Worm (Caenorhabditis elegans) whole organism, late embryonic: ENCODE results near the gene F58F6.6.
"Not testable (repeated sequence)": the region's sequence is repeated elsewhere in the genome, so short reads cannot be mapped to it uniquely, and the experiment has no call there.

ENCODE experiments used
- C08G9.2 ChIP-seq: sonication (generic microtip); optimal IDR thresholded peaks from 2 replicates; lab custom pipeline; 2016; ENCODE audit warnings: mild to moderate bottlenecking, missing genetic modification characterization, moderate library complexity, missing compliant biosample characterization
- C38D4.7 ChIP-seq: fragments of 200-800 bp; sonication (Bioruptor generic); optimal IDR thresholded peaks from 2 replicates; lab custom pipeline; 2018; ENCODE audit warnings: mild to moderate bottlenecking, missing genetic modification characterization, moderate library complexity, missing compliant biosample characterization
- T23F11.4 ChIP-seq: fragments of 200-800 bp; sonication (Bioruptor generic); optimal IDR thresholded peaks from 2 replicates; lab custom pipeline; 2018; ENCODE audit warnings: mild to moderate bottlenecking, missing genetic modification characterization, missing compliant biosample characterization
- ahr-1 ChIP-seq: sonication (generic microtip); optimal IDR thresholded peaks from 2 replicates; lab custom pipeline; 2016; ENCODE audit warnings: missing genetic modification characterization, missing compliant biosample characterization
- ceh-14 ChIP-seq: sonication (generic microtip); optimal IDR thresholded peaks from 2 replicates; lab custom pipeline; 2016; ENCODE audit warnings: missing genotype, missing genetic modification characterization, missing compliant biosample characterization
- ceh-18 ChIP-seq: sonication (generic microtip); optimal IDR thresholded peaks from 2 replicates; lab custom pipeline; 2016; ENCODE audit warnings: missing genetic modification characterization, missing compliant biosample characterization
- ceh-24 ChIP-seq: sonication (generic microtip); optimal IDR thresholded peaks from 2 replicates; lab custom pipeline; 2016; ENCODE audit warnings: mild to moderate bottlenecking, missing genetic modification characterization, missing compliant biosample characterization
- ceh-34 ChIP-seq: sonication (generic microtip); optimal IDR thresholded peaks from 2 replicates; lab custom pipeline; 2016; ENCODE audit warnings: mild to moderate bottlenecking, missing genetic modification characterization, missing compliant biosample characterization
- ceh-45 ChIP-seq: fragments of 200-800 bp; sonication (Bioruptor generic); IDR thresholded peaks from 2 replicates; pipeline ENCODE4 v1.3.6; 2022; ENCODE audit warnings: missing genetic modification reagents, missing genetic modification characterization, missing compliant biosample characterization
- ceh-6 ChIP-seq: fragments of 200-800 bp; sonication (Bioruptor generic); optimal IDR thresholded peaks from 2 replicates; lab custom pipeline; 2018; ENCODE audit warnings: mild to moderate bottlenecking, missing genetic modification characterization, missing compliant biosample characterization
- che-1 ChIP-seq: sonication (generic microtip); optimal IDR thresholded peaks from 2 replicates; lab custom pipeline; 2016; ENCODE audit warnings: mild to moderate bottlenecking, missing genetic modification characterization, missing compliant biosample characterization
- dmd-4 ChIP-seq: sonication (generic microtip); optimal IDR thresholded peaks from 2 replicates; lab custom pipeline; 2016; ENCODE audit warnings: borderline replicate concordance, missing genetic modification characterization, missing compliant biosample characterization
- dve-1 ChIP-seq: sonication (generic microtip); optimal IDR thresholded peaks from 2 replicates; lab custom pipeline; 2017; ENCODE audit warnings: antibody characterized with exemption, mild to moderate bottlenecking, missing genetic modification characterization, missing compliant biosample characterization
- elt-2 ChIP-seq: sonication (generic microtip); optimal IDR thresholded peaks from 2 replicates; lab custom pipeline; 2016; ENCODE audit warnings: missing genetic modification reagents, missing genetic modification characterization, missing compliant biosample characterization
- elt-4 ChIP-seq: sonication (generic microtip); optimal IDR thresholded peaks from 2 replicates; lab custom pipeline; 2016; ENCODE audit warnings: missing genetic modification characterization, missing compliant biosample characterization
- fkh-6 ChIP-seq: sonication (generic microtip); optimal IDR thresholded peaks from 2 replicates; lab custom pipeline; 2016; ENCODE audit warnings: missing genetic modification characterization, missing compliant biosample characterization
- hlh-13 ChIP-seq: fragments of 200-800 bp; sonication (Bioruptor generic); optimal IDR thresholded peaks from 2 replicates; lab custom pipeline; 2018; ENCODE audit warnings: mild to moderate bottlenecking, missing genetic modification characterization, missing compliant biosample characterization
- hlh-6 ChIP-seq: sonication (generic microtip); optimal IDR thresholded peaks from 2 replicates; lab custom pipeline; 2016; ENCODE audit warnings: missing genotype, missing genetic modification characterization, missing compliant biosample characterization
- nfya-1 ChIP-seq: sonication (generic microtip); optimal IDR thresholded peaks from 2 replicates; lab custom pipeline; 2017; ENCODE audit warnings: missing genetic modification characterization, mild to moderate bottlenecking, missing compliant biosample characterization, antibody characterized with exemption, moderate library complexity
- odd-2 ChIP-seq: sonication (generic microtip); optimal IDR thresholded peaks from 2 replicates; lab custom pipeline; 2017; ENCODE audit warnings: antibody characterized with exemption, mild to moderate bottlenecking, missing genetic modification characterization, missing compliant biosample characterization
- pag-3 ChIP-seq: sonication (generic microtip); optimal IDR thresholded peaks from 2 replicates; lab custom pipeline; 2016; ENCODE audit warnings: missing compliant biosample characterization, missing genetic modification characterization, borderline replicate concordance
- pros-1 ChIP-seq: fragments of 150-350 bp; optimal IDR thresholded peaks from 2 replicates; lab custom pipeline; 2014; ENCODE audit warnings: missing biosample characterization, missing genetic modification reagents, missing genetic modification characterization
- sdc-2 ChIP-seq: sonication (generic microtip); optimal IDR thresholded peaks from 2 replicates; lab custom pipeline; 2016; ENCODE audit warnings: missing genotype, missing genetic modification characterization, missing compliant biosample characterization
- syd-9 ChIP-seq: sonication (generic microtip); optimal IDR thresholded peaks from 2 replicates; lab custom pipeline; 2016; ENCODE audit warnings: mild to moderate bottlenecking, missing genetic modification characterization, moderate library complexity, missing compliant biosample characterization
- tbx-2 ChIP-seq: sonication (generic microtip); optimal IDR thresholded peaks from 2 replicates; lab custom pipeline; 2016; ENCODE audit warnings: missing genetic modification characterization, missing compliant biosample characterization
- tbx-7 ChIP-seq: sonication (generic microtip); optimal IDR thresholded peaks from 2 replicates; lab custom pipeline; 2016; ENCODE audit warnings: missing genotype, missing genetic modification characterization, missing compliant biosample characterization
- ttx-3 ChIP-seq: sonication (generic microtip); optimal IDR thresholded peaks from 2 replicates; lab custom pipeline; 2016; ENCODE audit warnings: missing genetic modification reagents, missing genetic modification characterization, missing compliant biosample characterization
- unc-3 ChIP-seq, 2 experiments: fragments of 200-800 bp in 1 of 2; sonication (Bioruptor generic) in 1 of 2; sonication (generic microtip) in 1 of 2; conservative IDR thresholded peaks in 1 of 2; optimal IDR thresholded peaks in 1 of 2; 2 replicates each; pipeline versions ENCODE4 v1.3.6 to Lab custom; 2016 to 2022; ENCODE audit warnings: missing compliant biosample characterization in 2 of 2, missing genetic modification characterization in 2 of 2, missing genetic modification reagents in 1 of 2
- unc-42 ChIP-seq: sonication (generic microtip); optimal IDR thresholded peaks from 2 replicates; lab custom pipeline; 2016; ENCODE audit warnings: missing genotype, missing genetic modification characterization, missing compliant biosample characterization

Gene F58F6.6

DNA sequence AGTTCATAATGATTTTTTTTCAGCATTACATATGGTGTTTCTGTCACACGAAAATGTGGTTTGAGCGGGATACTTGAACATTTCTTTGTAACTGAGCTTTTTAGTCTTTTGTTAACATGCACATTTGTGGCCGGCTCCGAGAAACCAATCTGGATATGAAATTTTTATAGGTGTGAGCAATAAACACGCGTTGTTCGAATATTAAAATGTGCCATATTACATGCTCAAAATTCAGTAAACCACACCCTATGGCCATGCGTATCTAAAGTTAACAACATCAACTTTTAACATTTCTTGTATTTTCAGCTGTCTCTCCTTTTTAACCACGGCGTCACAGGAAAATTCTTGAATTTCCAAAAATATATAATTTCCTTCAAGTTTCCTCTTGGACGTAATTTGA, at the start of gene F58F6.6:
TSS of gene F58F6.6 (plus strand) at position 301 of the 400 bp plus-strand sequence.
- not testable (repeated sequence) for TF ChIP-seq odd-2, syd-9, elt-2 (tag; lab: Kevin White, UChicago)

DNA sequence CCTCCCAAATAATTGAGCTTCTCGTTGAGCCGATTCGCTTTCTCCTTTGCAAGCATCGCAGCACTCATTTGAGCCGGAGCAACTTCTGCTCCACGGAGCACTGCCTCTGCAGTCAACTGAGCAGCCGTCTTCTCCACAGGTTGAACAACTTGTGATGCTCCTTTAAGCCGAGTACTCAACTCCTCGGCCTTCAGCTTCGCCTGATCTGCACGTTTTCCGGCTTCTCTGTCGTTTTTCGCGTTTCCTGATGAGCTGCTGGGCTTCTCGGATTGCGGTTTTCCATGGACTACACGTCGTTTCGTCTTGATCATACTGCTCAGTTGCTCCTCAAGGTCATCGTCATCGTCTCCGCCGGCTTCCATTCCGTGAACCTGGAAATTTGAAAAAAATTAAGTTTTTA, 41.9 kb upstream of the F58F6.6 start:
- TF ChIP-seq ceh-6 (no peak), ceh-34 (tag; lab: Kevin White, UChicago) (no peak), C38D4.7 (no peak), pag-3 (tag; lab: Kevin White, UChicago) (no peak), C08G9.2 (tag; lab: Kevin White, UChicago) (no peak), unc-3 (GFP tag; conservative IDR thresholded peaks at IDR 0.05; lab: Robert Waterston, UW) (no peak), unc-3 (tag; optimal IDR thresholded peaks at IDR 0.05; lab: Kevin White, UChicago) (no peak), hlh-13 (GFP tag; lab: Kevin White, UChicago) (no peak)

DNA sequence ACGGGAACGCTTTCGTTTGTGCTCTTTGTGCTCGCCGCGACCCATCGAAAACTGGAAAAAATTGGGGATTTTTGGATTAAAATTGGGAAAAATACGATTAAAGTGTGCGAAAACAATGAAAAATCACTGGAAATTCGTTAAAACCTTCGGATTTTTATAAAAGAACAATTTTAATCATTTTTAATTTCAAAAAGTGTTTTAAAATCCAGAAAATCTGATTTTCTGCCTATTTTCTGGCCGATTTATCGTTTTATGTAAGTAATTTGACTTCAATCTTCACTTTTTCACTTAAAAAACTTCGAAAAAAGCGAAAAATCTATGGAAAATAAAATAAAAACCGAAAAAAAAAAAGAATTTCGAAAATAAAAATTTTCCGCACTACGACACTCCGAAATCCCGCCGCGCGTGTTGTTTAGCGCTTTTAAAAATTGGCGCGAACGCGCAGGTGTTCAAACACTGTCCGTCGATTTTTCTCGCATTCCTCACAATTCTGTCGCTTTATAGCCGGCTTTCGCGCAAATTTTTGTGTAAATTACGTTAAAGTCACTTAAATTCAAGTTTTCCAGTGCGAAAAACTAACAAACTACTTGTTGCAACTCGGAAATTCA, 31.2 kb upstream of the F58F6.6 start, which contains the start of the genes ddx-46 and F53H1.4:
TSS of gene ddx-46 (minus strand) at position 51 of the 608 bp plus-strand sequence.
TSS of gene F53H1.4 (plus strand) at position 567 of the 608 bp plus-strand sequence.
- TF ChIP-seq dmd-4 (tag; lab: Kevin White, UChicago) (no peak), nfya-1 (peak; percentile 27), dve-1 (tag; lab: Kevin White, UChicago) (no peak)

DNA sequence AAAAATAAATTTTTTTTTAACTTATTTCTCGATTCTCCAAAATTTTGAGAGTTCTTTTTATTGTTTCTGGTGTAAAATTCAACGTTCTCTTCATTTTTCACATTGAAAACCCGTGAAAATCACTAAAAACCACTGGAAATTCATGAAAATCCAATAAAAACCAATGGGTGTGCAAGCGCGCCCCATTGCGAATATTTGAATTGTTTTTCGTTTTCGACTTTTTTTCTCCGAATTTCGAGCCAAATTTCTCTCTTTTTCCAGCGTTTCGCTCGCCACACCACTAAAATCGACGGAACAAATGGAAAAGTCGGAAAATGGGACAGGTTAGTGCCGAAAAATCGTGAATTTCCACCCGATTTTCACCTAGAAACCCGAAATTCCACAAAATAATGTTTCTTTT, 30.6 kb upstream of the F58F6.6 start:
- TF ChIP-seq tbx-2 (tag; lab: Kevin White, UChicago) = no peak
- TF ChIP-seq che-1 = no peak
- TF ChIP-seq T23F11.4 (GFP tag; lab: Kevin White, UChicago) = no peak
- no peak for TF ChIP-seq sdc-2 (tag; lab: Kevin White, UChicago)
- TF ChIP-seq pros-1 = no peak
- TF ChIP-seq ceh-18 (tag; lab: Kevin White, UChicago) = no peak
- TF ChIP-seq unc-42 (tag; lab: Kevin White, UChicago) = no peak
- TF ChIP-seq ceh-45 (GFP tag; lab: Robert Waterston, UW) = no peak
- TF ChIP-seq, all 69 proteins: peak for 0

DNA sequence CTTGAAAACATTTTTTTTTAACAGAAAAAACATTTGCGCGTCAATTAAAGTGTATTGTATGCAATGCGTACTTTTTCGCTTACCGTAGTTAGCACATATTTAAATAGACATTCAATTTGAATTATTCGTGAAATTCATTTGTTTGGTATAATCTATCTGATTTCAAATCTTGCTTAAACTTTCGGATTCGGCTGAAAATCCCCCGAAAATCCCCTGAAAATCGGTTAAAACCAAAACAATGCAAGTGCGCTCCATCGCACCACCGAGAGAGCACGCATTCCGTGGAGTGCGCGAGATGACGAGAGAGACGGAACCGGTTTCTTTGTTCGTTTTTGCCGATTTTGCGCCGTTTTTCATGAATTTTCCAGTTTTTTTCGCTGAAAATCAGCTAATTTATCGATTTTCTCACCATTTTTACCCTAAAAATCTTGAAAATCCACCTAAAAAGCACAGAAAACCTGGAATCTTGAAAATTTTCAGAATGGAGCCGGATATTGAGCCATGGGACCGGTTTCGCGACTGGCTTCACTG, 12.1 kb upstream of the F58F6.6 start, which contains the start of gene F53H1.3:
TSS of gene F53H1.3 (plus strand) at position 481 of the 531 bp plus-strand sequence.
- TF ChIP-seq fkh-6 (no peak), ceh-24 (tag; lab: Kevin White, UChicago) (no peak), ceh-14 (tag; lab: Kevin White, UChicago) (no peak), T23F11.4 (GFP tag; lab: Kevin White, UChicago) (no peak), ttx-3 (tag; lab: Kevin White, UChicago) (no peak), syd-9 (tag; lab: Kevin White, UChicago) (no peak), elt-4 (no peak), nfya-1 (no peak)

DNA sequence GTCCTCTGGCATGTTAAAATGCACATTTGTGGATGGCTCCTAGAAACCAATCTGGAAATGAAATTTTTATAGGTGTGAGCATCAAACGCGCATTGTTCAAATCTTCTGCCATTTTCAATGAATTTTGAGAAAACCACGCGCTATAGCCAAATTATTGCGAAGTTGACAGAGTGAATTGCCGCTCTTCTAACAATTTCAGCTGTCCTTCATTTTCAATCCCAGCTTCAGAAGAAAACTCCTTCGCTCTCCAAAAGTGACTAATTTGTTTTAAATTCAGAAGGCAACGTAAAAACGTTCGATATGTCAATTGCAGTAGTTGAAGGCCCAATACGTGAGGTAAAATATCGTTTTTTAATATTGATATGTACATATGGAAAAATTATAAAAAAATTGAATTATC, 2.5 kb downstream of the F58F6.6 start, which contains the start of gene F58F6.5:
TSS of gene F58F6.5 (plus strand) at position 301 of the 400 bp plus-strand sequence.
- not testable (repeated sequence) for TF ChIP-seq hlh-6; tbx-7 (tag; lab: Kevin White, UChicago); ahr-1
